Worm (Caenorhabditis elegans) whole organism, L4 larva: ENCODE measurements around the gene Y39A1C.1.

Experiments used
- aha-1 ChIP-seq: fragments of 150-350 bp; peaks from one replicate; lab custom pipeline; 2014; ENCODE audit warnings: missing biosample characterization, missing genetic modification characterization
- dmd-6 ChIP-seq: fragments of 200-800 bp; sonication (Bioruptor generic); IDR thresholded peaks from 2 replicates; pipeline ENCODE4 v1.3.6; 2022; ENCODE audit warnings: missing genetic modification reagents, missing genetic modification characterization, missing compliant biosample characterization
- nhr-6 ChIP-seq: fragments of 150-350 bp; optimal IDR thresholded peaks from 2 replicates; lab custom pipeline; 2014; ENCODE audit warnings: missing biosample characterization, missing genetic modification characterization
- rbr-2 ChIP-seq: sonication (generic microtip); optimal IDR thresholded peaks from 2 replicates; lab custom pipeline; 2016; ENCODE audit warnings: missing genotype, missing genetic modification characterization, missing compliant biosample characterization

Y39A1C.1 gene

DNA sequence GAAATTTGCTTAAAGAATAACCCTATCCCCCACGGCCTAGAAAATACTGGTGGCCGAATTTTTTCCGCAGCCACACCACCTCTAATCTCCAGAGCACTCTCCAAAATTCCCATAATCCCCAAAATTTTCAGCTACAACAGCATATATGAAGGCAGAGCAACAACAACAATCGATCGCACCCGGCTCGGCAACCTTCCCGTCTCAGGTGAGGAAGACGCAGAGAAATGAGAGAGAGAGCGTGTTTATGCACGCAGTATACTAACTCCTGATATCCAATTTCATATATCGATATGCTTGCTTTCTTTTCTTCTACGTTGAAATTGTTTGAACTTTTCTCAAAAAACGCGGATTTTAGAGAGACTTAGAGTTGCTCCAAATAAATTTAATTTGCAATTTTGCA, 51.1 kb downstream of the Y39A1C.1 start:
- 0 out of 2 replicates have a peak, but pooled peaks have one; percentile 8 for TF ChIP-seq dmd-6 (GFP tag; lab: Robert Waterston, UW)
- peak; percentile 5 for TF ChIP-seq rbr-2 (tag; lab: Kevin White, UChicago)
- peak; percentile 92 for TF ChIP-seq aha-1 (tag; lab: Kevin White, UChicago)
- no peak for TF ChIP-seq nhr-6
